Worm (Caenorhabditis elegans) whole organism, mixed stage, embryonic: Measurements from ENCODE around the gene Y46E12A.5.

Experiments used
- hlh-1 ChIP-seq: fragments of 150-350 bp; optimal IDR thresholded peaks from 2 replicates; lab custom pipeline; 2014; ENCODE audit warnings: missing biosample characterization, missing genetic modification reagents, missing genetic modification characterization
- mep-1 ChIP-seq: fragments of 150-350 bp; optimal IDR thresholded peaks from 2 replicates; lab custom pipeline; 2017; ENCODE audit warnings: missing biosample characterization, missing genetic modification reagents, missing genetic modification characterization, inconsistent platforms
- nhr-12 ChIP-seq: fragments of 150-350 bp; optimal IDR thresholded peaks from 2 replicates; lab custom pipeline; 2014; ENCODE audit warnings: missing biosample characterization, missing genetic modification characterization
- nhr-2 ChIP-seq: fragments of 150-350 bp; optimal IDR thresholded peaks from 2 replicates; lab custom pipeline; 2014; ENCODE audit warnings: missing biosample characterization, missing genetic modification characterization
- pha-4 ChIP-seq: fragments of 150-350 bp; optimal IDR thresholded peaks from 2 replicates; lab custom pipeline; 2018; ENCODE audit warnings: missing biosample characterization, missing genetic modification reagents, missing genetic modification characterization
- sptf-1 ChIP-seq: sonication (generic microtip); optimal IDR thresholded peaks from 2 replicates; lab custom pipeline; 2017; ENCODE audit warnings: mild to moderate bottlenecking, missing genetic modification characterization, moderate library complexity, missing compliant biosample characterization
- unc-62 ChIP-seq: fragments of 150-350 bp; optimal IDR thresholded peaks from 2 replicates; lab custom pipeline; 2014; ENCODE audit warnings: missing biosample characterization, missing genetic modification reagents, missing genetic modification characterization
- ztf-11 ChIP-seq: fragments of 150-350 bp; optimal IDR thresholded peaks from 2 replicates; lab custom pipeline; 2014; ENCODE audit warnings: missing biosample characterization, missing genetic modification characterization

DNA sequence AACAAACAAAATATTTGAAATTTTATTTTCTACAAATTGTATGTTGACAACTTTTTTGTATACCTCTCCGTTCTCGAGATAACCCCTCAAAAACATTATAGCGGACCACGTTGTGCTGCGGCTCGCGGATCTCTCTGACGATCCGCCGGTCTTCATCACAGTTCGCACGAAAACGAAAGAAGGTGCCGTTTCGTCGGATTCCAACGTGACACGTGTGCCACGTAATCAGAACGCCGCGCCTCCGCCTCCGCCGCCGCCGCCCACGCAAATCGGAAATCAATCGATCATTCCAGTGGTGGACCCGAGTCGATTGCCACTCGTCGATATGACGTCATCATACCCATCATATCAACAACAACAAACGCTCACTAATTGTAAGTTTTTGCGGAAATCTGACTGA lies 41.4 kb upstream of the Y46E12A.5 start:
- TF ChIP-seq pha-4 (tag; lab: Kevin White, UChicago) (no peak), nhr-2 (tag; lab: Kevin White, UChicago) (no peak), mep-1 (tag; lab: Kevin White, UChicago) (no peak), sptf-1 (no peak), unc-62 (GFP tag; lab: Kevin White, UChicago) (no peak), nhr-12 (tag; lab: Kevin White, UChicago) (no peak), ztf-11 (tag; lab: Kevin White, UChicago) (no peak), hlh-1 (tag; lab: Kevin White, UChicago) (no peak)
